Worm (Caenorhabditis elegans): ENCODE data around the gene F21D5.6.

- TF ChIP-seq lsy-2 (tag; optimal IDR thresholded peaks at IDR 0.05), result no peak
- TF ChIP-seq nhr-12 (tag; optimal IDR thresholded peaks at IDR 0.05), result no peak
- TF ChIP-seq unc-62 (GFP tag; optimal IDR thresholded peaks at IDR 0.05), result no peak
- TF ChIP-seq dmd-4 (tag; optimal IDR thresholded peaks at IDR 0.05), result no peak
- no peak for TF ChIP-seq elt-1 (tag; optimal IDR thresholded peaks at IDR 0.05)
Observed at ce11 chrIV:8790144-8790543, 49.0 kb upstream of the F21D5.6 start, which contains the start of gene sru-35.
